Worm (Caenorhabditis elegans) whole organism, late embryonic: ENCODE results near the gene chts-1.

Experiments
- C38D4.7 ChIP-seq: fragments of 200-800 bp; sonication (Bioruptor generic); optimal IDR thresholded peaks from 2 replicates; lab custom pipeline; 2018; ENCODE audit warnings: mild to moderate bottlenecking, missing genetic modification characterization, moderate library complexity, missing compliant biosample characterization
- F13H6.1 ChIP-seq: sonication (generic microtip); optimal IDR thresholded peaks from 2 replicates; lab custom pipeline; 2016; ENCODE audit warnings: missing genetic modification characterization, missing compliant biosample characterization
- K09A11.1 ChIP-seq: sonication (generic microtip); optimal IDR thresholded peaks from 2 replicates; lab custom pipeline; 2017; ENCODE audit warnings: antibody characterized with exemption, mild to moderate bottlenecking, missing genetic modification characterization, missing compliant biosample characterization; ENCODE audit not compliant: insufficient read depth
- T23F11.4 ChIP-seq: fragments of 200-800 bp; sonication (Bioruptor generic); optimal IDR thresholded peaks from 2 replicates; lab custom pipeline; 2018; ENCODE audit warnings: mild to moderate bottlenecking, missing genetic modification characterization, missing compliant biosample characterization
- Y22D7AL.16 ChIP-seq: sonication (generic microtip); optimal IDR thresholded peaks from 2 replicates; lab custom pipeline; 2016; ENCODE audit warnings: missing genetic modification characterization, missing compliant biosample characterization
- ahr-1 ChIP-seq: sonication (generic microtip); optimal IDR thresholded peaks from 2 replicates; lab custom pipeline; 2016; ENCODE audit warnings: missing genetic modification characterization, missing compliant biosample characterization
- ama-1 ChIP-seq: fragments of 150-350 bp; optimal IDR thresholded peaks from 2 replicates; lab custom pipeline; 2014
- ceh-14 ChIP-seq: sonication (generic microtip); optimal IDR thresholded peaks from 2 replicates; lab custom pipeline; 2016; ENCODE audit warnings: missing genotype, missing genetic modification characterization, missing compliant biosample characterization
- ceh-19 ChIP-seq: fragments of 200-800 bp; sonication (Bioruptor generic); optimal IDR thresholded peaks from 2 replicates; lab custom pipeline; 2018; ENCODE audit warnings: mild to moderate bottlenecking, missing genetic modification characterization, missing compliant biosample characterization
- ceh-22 ChIP-seq: sonication (generic microtip); optimal IDR thresholded peaks from 2 replicates; lab custom pipeline; 2017; ENCODE audit warnings: missing biosample characterization, missing genetic modification characterization
- ceh-30 ChIP-seq: fragments of 150-350 bp; optimal IDR thresholded peaks from 2 replicates; lab custom pipeline; 2014; ENCODE audit warnings: missing biosample characterization, missing genetic modification characterization
- ceh-34 ChIP-seq: sonication (generic microtip); optimal IDR thresholded peaks from 2 replicates; lab custom pipeline; 2016; ENCODE audit warnings: mild to moderate bottlenecking, missing genetic modification characterization, missing compliant biosample characterization
- ceh-45 ChIP-seq: fragments of 200-800 bp; sonication (Bioruptor generic); IDR thresholded peaks from 2 replicates; pipeline ENCODE4 v1.3.6; 2022; ENCODE audit warnings: missing genetic modification reagents, missing genetic modification characterization, missing compliant biosample characterization
- ceh-6 ChIP-seq: fragments of 200-800 bp; sonication (Bioruptor generic); optimal IDR thresholded peaks from 2 replicates; lab custom pipeline; 2018; ENCODE audit warnings: mild to moderate bottlenecking, missing genetic modification characterization, missing compliant biosample characterization
- ceh-9 ChIP-seq: sonication (generic microtip); optimal IDR thresholded peaks from 2 replicates; lab custom pipeline; 2016; ENCODE audit warnings: mild to moderate bottlenecking, missing genetic modification characterization, inconsistent platforms, missing compliant biosample characterization
- che-1 ChIP-seq: sonication (generic microtip); optimal IDR thresholded peaks from 2 replicates; lab custom pipeline; 2016; ENCODE audit warnings: mild to moderate bottlenecking, missing genetic modification characterization, missing compliant biosample characterization
- dmd-4 ChIP-seq: sonication (generic microtip); optimal IDR thresholded peaks from 2 replicates; lab custom pipeline; 2016; ENCODE audit warnings: borderline replicate concordance, missing genetic modification characterization, missing compliant biosample characterization
- dve-1 ChIP-seq: sonication (generic microtip); optimal IDR thresholded peaks from 2 replicates; lab custom pipeline; 2017; ENCODE audit warnings: antibody characterized with exemption, mild to moderate bottlenecking, missing genetic modification characterization, missing compliant biosample characterization
- elt-4 ChIP-seq: sonication (generic microtip); optimal IDR thresholded peaks from 2 replicates; lab custom pipeline; 2016; ENCODE audit warnings: missing genetic modification characterization, missing compliant biosample characterization
- ets-4 ChIP-seq: sonication (generic microtip); optimal IDR thresholded peaks from 2 replicates; lab custom pipeline; 2016; ENCODE audit warnings: missing genetic modification characterization, missing compliant biosample characterization
- eyg-1 ChIP-seq: sonication (generic microtip); optimal IDR thresholded peaks from 2 replicates; lab custom pipeline; 2016; ENCODE audit warnings: missing genotype, missing genetic modification characterization, missing compliant biosample characterization
- fax-1 ChIP-seq: sonication (generic microtip); optimal IDR thresholded peaks from 2 replicates; lab custom pipeline; 2016; ENCODE audit warnings: missing genotype, missing genetic modification characterization, missing compliant biosample characterization
- fkh-6 ChIP-seq: sonication (generic microtip); optimal IDR thresholded peaks from 2 replicates; lab custom pipeline; 2016; ENCODE audit warnings: missing genetic modification characterization, missing compliant biosample characterization
- gmeb-2 ChIP-seq: sonication (generic microtip); optimal IDR thresholded peaks from 2 replicates; lab custom pipeline; 2016; ENCODE audit warnings: missing genetic modification characterization, inconsistent platforms, missing compliant biosample characterization
- hlh-15 ChIP-seq: sonication (generic microtip); optimal IDR thresholded peaks from 2 replicates; lab custom pipeline; 2016; ENCODE audit warnings: missing genetic modification characterization, missing compliant biosample characterization
- hlh-30 ChIP-seq: sonication (generic microtip); optimal IDR thresholded peaks from 2 replicates; lab custom pipeline; 2017; ENCODE audit warnings: antibody characterized with exemption, missing genetic modification characterization, missing compliant biosample characterization; ENCODE audit not compliant: insufficient read depth
- lim-6 ChIP-seq: sonication (generic microtip); optimal IDR thresholded peaks from 2 replicates; lab custom pipeline; 2016; ENCODE audit warnings: missing genetic modification characterization, missing compliant biosample characterization
- lin-11 ChIP-seq: fragments of 200-800 bp; sonication (Bioruptor generic); optimal IDR thresholded peaks from 2 replicates; lab custom pipeline; 2018; ENCODE audit warnings: mild to moderate bottlenecking, missing genetic modification characterization, missing compliant biosample characterization
- madf-2 ChIP-seq: sonication (generic microtip); optimal IDR thresholded peaks from 2 replicates; lab custom pipeline; 2017; ENCODE audit warnings: missing genetic modification characterization, missing compliant biosample characterization
- mec-3 ChIP-seq: sonication (generic microtip); optimal IDR thresholded peaks from 2 replicates; lab custom pipeline; 2016; ENCODE audit warnings: borderline replicate concordance, missing genetic modification characterization, missing compliant biosample characterization
- nfya-1 ChIP-seq: sonication (generic microtip); optimal IDR thresholded peaks from 2 replicates; lab custom pipeline; 2017; ENCODE audit warnings: missing genetic modification characterization, mild to moderate bottlenecking, missing compliant biosample characterization, antibody characterized with exemption, moderate library complexity
- nhr-11 ChIP-seq: fragments of 150-350 bp; optimal IDR thresholded peaks from 2 replicates; lab custom pipeline; 2014; ENCODE audit warnings: missing biosample characterization, missing genetic modification characterization
- npax-4 ChIP-seq: sonication (generic microtip); optimal IDR thresholded peaks from 2 replicates; lab custom pipeline; 2016; ENCODE audit warnings: missing genetic modification characterization, missing compliant biosample characterization
- odd-2 ChIP-seq: sonication (generic microtip); optimal IDR thresholded peaks from 2 replicates; lab custom pipeline; 2017; ENCODE audit warnings: antibody characterized with exemption, mild to moderate bottlenecking, missing genetic modification characterization, missing compliant biosample characterization
- pag-3 ChIP-seq: sonication (generic microtip); optimal IDR thresholded peaks from 2 replicates; lab custom pipeline; 2016; ENCODE audit warnings: missing compliant biosample characterization, missing genetic modification characterization, borderline replicate concordance
- pax-1 ChIP-seq: fragments of 150-350 bp; optimal IDR thresholded peaks from 2 replicates; lab custom pipeline; 2014; ENCODE audit warnings: missing biosample characterization, missing genetic modification characterization
- pha-2 ChIP-seq: sonication (generic microtip); optimal IDR thresholded peaks from 2 replicates; lab custom pipeline; 2017; ENCODE audit warnings: mild to moderate bottlenecking, missing genetic modification characterization, missing compliant biosample characterization
- pha-4 ChIP-seq: fragments of 150-350 bp; optimal IDR thresholded peaks from 2 replicates; lab custom pipeline; 2018; ENCODE audit warnings: missing biosample characterization, missing genetic modification reagents, missing genetic modification characterization
- pqm-1 ChIP-seq: sonication (generic microtip); optimal IDR thresholded peaks from 2 replicates; lab custom pipeline; 2016; ENCODE audit warnings: missing genetic modification characterization, missing compliant biosample characterization
- pros-1 ChIP-seq: fragments of 150-350 bp; optimal IDR thresholded peaks from 2 replicates; lab custom pipeline; 2014; ENCODE audit warnings: missing biosample characterization, missing genetic modification reagents, missing genetic modification characterization
- ref-2 ChIP-seq: sonication (generic microtip); optimal IDR thresholded peaks from 2 replicates; lab custom pipeline; 2016; ENCODE audit warnings: missing genetic modification characterization, missing compliant biosample characterization
- sox-2 ChIP-seq: fragments of 200-800 bp; sonication (Bioruptor generic); IDR thresholded peaks from 2 replicates; pipeline ENCODE4 v1.3.6; 2022; ENCODE audit warnings: missing genetic modification reagents, missing genetic modification characterization, missing compliant biosample characterization
- sox-4 ChIP-seq: sonication (generic microtip); optimal IDR thresholded peaks from 2 replicates; lab custom pipeline; 2017; ENCODE audit warnings: mild to moderate bottlenecking, missing genetic modification characterization, inconsistent platforms, missing compliant biosample characterization
- syd-9 ChIP-seq: sonication (generic microtip); optimal IDR thresholded peaks from 2 replicates; lab custom pipeline; 2016; ENCODE audit warnings: mild to moderate bottlenecking, missing genetic modification characterization, moderate library complexity, missing compliant biosample characterization
- tbx-2 ChIP-seq: sonication (generic microtip); optimal IDR thresholded peaks from 2 replicates; lab custom pipeline; 2016; ENCODE audit warnings: missing genetic modification characterization, missing compliant biosample characterization
- ttx-3 ChIP-seq: sonication (generic microtip); optimal IDR thresholded peaks from 2 replicates; lab custom pipeline; 2016; ENCODE audit warnings: missing genetic modification reagents, missing genetic modification characterization, missing compliant biosample characterization
- unc-42 ChIP-seq: sonication (generic microtip); optimal IDR thresholded peaks from 2 replicates; lab custom pipeline; 2016; ENCODE audit warnings: missing genotype, missing genetic modification characterization, missing compliant biosample characterization
- unc-86 ChIP-seq: sonication (generic microtip); optimal IDR thresholded peaks from 2 replicates; lab custom pipeline; 2016; ENCODE audit warnings: missing genetic modification characterization, missing compliant biosample characterization
- zip-5 ChIP-seq: sonication (generic microtip); optimal IDR thresholded peaks from 2 replicates; lab custom pipeline; 2016; ENCODE audit warnings: missing genetic modification characterization, missing compliant biosample characterization
- ztf-16 ChIP-seq: sonication (generic microtip); optimal IDR thresholded peaks from 2 replicates; lab custom pipeline; 2017; ENCODE audit warnings: missing genetic modification characterization, missing compliant biosample characterization

Gene chts-1

ce11 chrX:7502807-7503206 lies 16.7 kb downstream of the chts-1 start, which contains the start of gene F48E3.6:
Gene F48E3.6, minus strand, starts transcription at chrX:7502907.
- TF ChIP-seq ets-4 (tag; lab: Kevin White, UChicago), result no peak
- TF ChIP-seq K09A11.1 (tag; lab: Kevin White, UChicago), result no peak
- TF ChIP-seq sox-2 (GFP tag; lab: Robert Waterston, UW), result no peak
- no peak for TF ChIP-seq hlh-15 (tag; lab: Kevin White, UChicago)
- no peak for TF ChIP-seq gmeb-2 (tag; lab: Kevin White, UChicago)
- no peak for TF ChIP-seq odd-2 (tag; lab: Kevin White, UChicago)
- TF ChIP-seq syd-9 (tag; lab: Kevin White, UChicago), result no peak
- no peak for TF ChIP-seq hlh-30 (tag; lab: Kevin White, UChicago)
- TF ChIP-seq fax-1, result no peak
- no peak for TF ChIP-seq ttx-3 (tag; lab: Kevin White, UChicago)
- TF ChIP-seq, all 69 proteins: peak for 0

ce11 chrX:7500970-7501369 lies 18.5 kb downstream of the chts-1 start, which contains the start of gene uggt-1:
Gene uggt-1, minus strand, starts transcription at chrX:7500982.
- TF ChIP-seq eyg-1 (tag; lab: Kevin White, UChicago) (no peak), dmd-4 (tag; lab: Kevin White, UChicago) (no peak), mec-3 (tag; lab: Kevin White, UChicago) (no peak), dve-1 (peak; percentile 60), unc-42 (tag; lab: Kevin White, UChicago) (peak; percentile 95), ref-2 (peak; percentile 72), pha-4 (tag; lab: Kevin White, UChicago) (no peak), gmeb-2 (tag; lab: Kevin White, UChicago) (no peak), unc-86 (tag; lab: Kevin White, UChicago) (peak; percentile 61), elt-4 (tag; lab: Kevin White, UChicago) (no peak), ahr-1 (tag; lab: Kevin White, UChicago) (no peak), nhr-11 (tag; lab: Kevin White, UChicago) (no peak), pqm-1 (tag; lab: Kevin White, UChicago) (no peak), lim-6 (tag; lab: Kevin White, UChicago) (no peak), nfya-1 (tag; lab: Kevin White, UChicago) (peak; percentile 86), ets-4 (tag; lab: Kevin White, UChicago) (peak; percentile 10), ceh-22 (tag; lab: Kevin White, UChicago) (no peak), lin-11 (tag; lab: Kevin White, UChicago) (no peak), pag-3 (tag; lab: Kevin White, UChicago) (no peak), hlh-30 (tag; lab: Kevin White, UChicago) (peak; percentile 78), ceh-9 (tag; lab: Kevin White, UChicago) (no peak), T23F11.4 (GFP tag; lab: Kevin White, UChicago) (peak; percentile 52), ttx-3 (tag; lab: Kevin White, UChicago) (peak; percentile 41), Y22D7AL.16 (tag; lab: Kevin White, UChicago) (peak; percentile 23), pha-2 (tag; lab: Kevin White, UChicago) (no peak), ceh-6 (GFP tag; lab: Kevin White, UChicago) (peak; percentile 58), F13H6.1 (no peak), K09A11.1 (tag; lab: Kevin White, UChicago) (no peak), sox-4 (tag; lab: Kevin White, UChicago) (peak; percentile 28), fax-1 (peak; percentile 25), che-1 (tag; lab: Kevin White, UChicago) (no peak), ceh-45 (GFP tag; lab: Robert Waterston, UW) (no peak), tbx-2 (tag; lab: Kevin White, UChicago) (peak; percentile 86), C38D4.7 (GFP tag; lab: Kevin White, UChicago) (no peak), ceh-19 (peak; percentile 37), odd-2 (tag; lab: Kevin White, UChicago) (no peak), pax-1 (tag; lab: Kevin White, UChicago) (no peak), hlh-15 (tag; lab: Kevin White, UChicago) (no peak), ceh-34 (tag; lab: Kevin White, UChicago) (peak; percentile 80), npax-4 (tag; lab: Kevin White, UChicago) (no peak), madf-2 (tag; lab: Kevin White, UChicago) (peak; percentile 0), ceh-14 (tag; lab: Kevin White, UChicago) (peak; percentile 79), zip-5 (tag; lab: Kevin White, UChicago) (no peak), ama-1 (lab: Kevin White, UChicago) (no peak), pros-1 (tag; lab: Kevin White, UChicago) (peak; percentile 86), fkh-6 (tag; lab: Kevin White, UChicago) (no peak), ztf-16 (tag; lab: Kevin White, UChicago) (peak; percentile 33), ceh-30 (peak; percentile 42)
